Worm (Caenorhabditis elegans) whole organism, mixed stage, embryonic: ENCODE data around the gene twk-3.

Source experiments
- nhr-28 ChIP-seq: fragments of 150-350 bp; optimal IDR thresholded peaks from 2 replicates; lab custom pipeline; 2014; ENCODE audit warnings: missing biosample characterization, missing genetic modification characterization
- snpc-4 ChIP-seq: fragments of 150-350 bp; optimal IDR thresholded peaks from 2 replicates; lab custom pipeline; 2014; ENCODE audit warnings: missing biosample characterization, missing genetic modification characterization
- unc-39 ChIP-seq: fragments of 150-350 bp; optimal IDR thresholded peaks from 2 replicates; lab custom pipeline; 2014; ENCODE audit warnings: missing biosample characterization, missing genetic modification characterization
- ztf-11 ChIP-seq: fragments of 150-350 bp; optimal IDR thresholded peaks from 2 replicates; lab custom pipeline; 2014; ENCODE audit warnings: missing biosample characterization, missing genetic modification characterization

DNA sequence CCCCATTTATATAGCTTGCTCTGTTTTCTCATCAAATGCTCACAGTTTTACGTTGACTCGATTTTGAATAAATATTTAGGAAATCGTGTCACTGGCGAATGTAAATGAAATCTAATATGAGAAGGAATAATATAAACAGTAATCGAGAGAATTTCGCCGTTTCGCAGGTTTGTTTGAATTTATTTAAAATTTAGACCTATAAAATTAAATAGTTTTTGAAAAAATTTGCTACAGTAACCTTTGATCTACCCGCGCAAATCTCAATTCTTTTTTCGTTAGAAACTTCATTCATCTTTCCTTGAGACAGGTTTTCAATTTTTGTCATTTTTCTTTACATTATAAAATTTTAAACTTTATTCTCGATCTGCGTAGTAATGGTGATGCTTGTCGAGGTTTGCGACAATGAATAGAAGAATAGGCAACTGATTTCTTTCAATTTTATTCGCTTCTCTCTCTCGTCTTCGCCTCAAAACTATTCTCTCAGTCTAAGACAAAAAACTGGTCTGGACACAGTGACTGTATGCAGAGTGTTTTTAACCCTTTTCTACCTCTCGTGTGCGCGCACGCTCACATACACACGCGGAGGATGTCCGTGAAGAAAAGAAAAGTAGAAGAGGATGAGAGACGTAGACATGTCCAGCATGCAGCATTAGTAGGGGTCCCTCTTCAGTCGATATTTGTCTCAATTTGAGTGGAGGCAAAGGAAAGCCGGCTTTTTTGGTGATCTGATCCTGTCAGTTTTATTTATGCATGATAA, 9.9 kb upstream of the twk-3 start, which contains the start of gene dab-1:
- TF ChIP-seq nhr-28 (tag; lab: Kevin White, UChicago) (no peak), ztf-11 (tag; lab: Kevin White, UChicago) (no peak), snpc-4 (no peak), unc-39 (tag; lab: Kevin White, UChicago) (no peak)
